Worm (Caenorhabditis elegans): ENCODE data around the gene col-162.

ce11 chrV:13411992-13412298 lies 29.8 kb upstream of the col-162 start:
- no peak for TF ChIP-seq mab-5 (tag; optimal IDR thresholded peaks at IDR 0.05)
- TF ChIP-seq unc-62 (GFP tag; optimal IDR thresholded peaks at IDR 0.05), result no peak
- TF ChIP-seq cnd-1 (tag; optimal IDR thresholded peaks at IDR 0.05), result no peak
- TF ChIP-seq unc-39 (tag; optimal IDR thresholded peaks at IDR 0.05), result no peak
- no peak for TF ChIP-seq flh-1 (GFP tag; optimal IDR thresholded peaks at IDR 0.05)
- TF ChIP-seq mep-1 (tag; optimal IDR thresholded peaks at IDR 0.05), result no peak

Measured in whole organism, mixed stage, embryonic.